Worm (Caenorhabditis elegans) whole organism, young adult: ENCODE measurements around the gene edg-1.

ENCODE experiments used
- B0019.2 ChIP-seq: fragments of 200-800 bp; sonication (Bioruptor generic); conservative IDR thresholded peaks from 2 replicates; pipeline ENCODE4 v1.3.6; 2022; ENCODE audit warnings: missing genetic modification reagents, missing genetic modification characterization, missing compliant biosample characterization
- B0035.1 ChIP-seq: sonication (generic microtip); optimal IDR thresholded peaks from 2 replicates; lab custom pipeline; 2016; ENCODE audit warnings: missing genetic modification characterization, mild to moderate bottlenecking, missing compliant biosample characterization, missing genotype, missing genetic modification reagents
- B0336.3 ChIP-seq: fragments of 200-800 bp; sonication (Bioruptor generic); IDR thresholded peaks from 2 replicates; pipeline ENCODE4 v1.3.6; 2022; ENCODE audit warnings: missing genetic modification characterization, missing compliant biosample characterization
- D2030.7 ChIP-seq: fragments of 200-800 bp; sonication (Bioruptor generic); IDR thresholded peaks from 2 replicates; pipeline ENCODE4 v1.3.6; 2022; ENCODE audit warnings: missing genetic modification reagents, missing genetic modification characterization, missing compliant biosample characterization
- F22D6.2 ChIP-seq: sonication (generic microtip); optimal IDR thresholded peaks from 2 replicates; lab custom pipeline; 2016; ENCODE audit warnings: mild to moderate bottlenecking, missing genetic modification characterization, missing compliant biosample characterization
- F33H1.4 ChIP-seq: fragments of 200-800 bp; sonication (Bioruptor generic); IDR thresholded peaks from 2 replicates; pipeline ENCODE4 v1.3.6; 2022; ENCODE audit warnings: missing genetic modification reagents, missing genetic modification characterization, missing compliant biosample characterization
- F49E8.2 ChIP-seq: sonication (generic microtip); optimal IDR thresholded peaks from 3 replicates; lab custom pipeline; 2017; ENCODE audit warnings: missing genetic modification characterization, mild to moderate bottlenecking, missing compliant biosample characterization, antibody characterized with exemption, moderate library complexity; ENCODE audit not compliant: insufficient read depth
- F55B11.4 ChIP-seq: sonication (generic microtip); optimal IDR thresholded peaks from 2 replicates; lab custom pipeline; 2016; ENCODE audit warnings: missing compliant biosample characterization, missing genetic modification characterization, borderline replicate concordance; ENCODE audit not compliant: insufficient read depth
- F57A8.1 ChIP-seq: fragments of 200-800 bp; sonication (Bioruptor generic); optimal IDR thresholded peaks from 2 replicates; lab custom pipeline; 2018; ENCODE audit warnings: mild to moderate bottlenecking, missing genetic modification characterization, moderate library complexity, missing compliant biosample characterization
- K11D2.4 ChIP-seq: fragments of 200-800 bp; sonication (Bioruptor generic); IDR thresholded peaks from 2 replicates; pipeline ENCODE4 v1.3.6; 2022; ENCODE audit warnings: missing genetic modification reagents, missing genetic modification characterization, missing compliant biosample characterization
- T07F8.4 ChIP-seq: sonication (generic microtip); optimal IDR thresholded peaks from 2 replicates; lab custom pipeline; 2016; ENCODE audit warnings: mild to moderate bottlenecking, missing genetic modification characterization, moderate library complexity, missing compliant biosample characterization
- Y79H2A.3 ChIP-seq: fragments of 200-800 bp; sonication (Bioruptor generic); conservative IDR thresholded peaks from 2 replicates; pipeline ENCODE4 v1.3.6; 2022; ENCODE audit warnings: missing genetic modification reagents, missing genetic modification characterization, missing compliant biosample characterization
- akir-1 ChIP-seq: fragments of 200-800 bp; sonication (Bioruptor generic); optimal IDR thresholded peaks from 2 replicates; lab custom pipeline; 2018; ENCODE audit warnings: mild to moderate bottlenecking, missing genetic modification characterization, moderate library complexity, missing compliant biosample characterization
- aptf-3 ChIP-seq: fragments of 200-800 bp; sonication (Bioruptor generic); IDR thresholded peaks from 2 replicates; pipeline ENCODE4 v1.3.6; 2022; ENCODE audit warnings: missing genetic modification characterization, missing compliant biosample characterization
- athp-1 ChIP-seq: sonication (generic microtip); optimal IDR thresholded peaks from 2 replicates; lab custom pipeline; 2017; ENCODE audit warnings: mild to moderate bottlenecking, missing genetic modification characterization, missing compliant biosample characterization
- attf-3 ChIP-seq: fragments of 200-800 bp; sonication (Bioruptor generic); conservative IDR thresholded peaks from 2 replicates; pipeline ENCODE4 v1.3.6; 2022; ENCODE audit warnings: missing genetic modification reagents, missing genetic modification characterization, missing compliant biosample characterization
- bed-1 ChIP-seq: fragments of 200-800 bp; sonication (Bioruptor generic); IDR thresholded peaks from 2 replicates; pipeline ENCODE4 v1.3.6; 2022; ENCODE audit warnings: missing genetic modification reagents, missing genetic modification characterization, missing compliant biosample characterization
- cebp-2 ChIP-seq: fragments of 200-800 bp; sonication (Bioruptor generic); IDR thresholded peaks from 2 replicates; pipeline ENCODE4 v1.3.6; 2022; ENCODE audit warnings: missing genetic modification characterization, missing compliant biosample characterization
- chd-7 ChIP-seq: sonication (generic microtip); optimal IDR thresholded peaks from 2 replicates; lab custom pipeline; 2016; ENCODE audit warnings: mild to moderate bottlenecking, missing genetic modification characterization, moderate library complexity, missing compliant biosample characterization
- dpff-1 ChIP-seq: sonication (generic microtip); optimal IDR thresholded peaks from 2 replicates; lab custom pipeline; 2017; ENCODE audit warnings: mild to moderate bottlenecking, missing genetic modification characterization, missing compliant biosample characterization
- egl-44 ChIP-seq: fragments of 200-800 bp; sonication (Bioruptor generic); IDR thresholded peaks from 2 replicates; pipeline ENCODE4 v1.3.6; 2022; ENCODE audit warnings: missing genetic modification reagents, missing genetic modification characterization, missing compliant biosample characterization
- ekl-4 ChIP-seq: fragments of 200-800 bp; sonication (Bioruptor generic); IDR thresholded peaks from 2 replicates; pipeline ENCODE4 v1.3.6; 2022; ENCODE audit warnings: missing genetic modification reagents, missing genetic modification characterization, missing compliant biosample characterization
- hlh-26 ChIP-seq: fragments of 200-800 bp; sonication (Bioruptor generic); conservative IDR thresholded peaks from 2 replicates; pipeline ENCODE4 v1.3.6; 2022; ENCODE audit warnings: missing genetic modification reagents, missing genetic modification characterization, missing compliant biosample characterization
- hmg-20 ChIP-seq: fragments of 200-800 bp; sonication (Bioruptor generic); IDR thresholded peaks from 2 replicates; pipeline ENCODE4 v1.3.6; 2022; ENCODE audit warnings: missing genetic modification reagents, missing genetic modification characterization, missing compliant biosample characterization
- hrde-1 ChIP-seq: sonication (generic microtip); optimal IDR thresholded peaks from 2 replicates; lab custom pipeline; 2016; ENCODE audit warnings: missing genetic modification characterization, mild to moderate bottlenecking, missing compliant biosample characterization, moderate library complexity, missing genotype, missing genetic modification reagents, borderline replicate concordance
- hsf-1 ChIP-seq: fragments of 200-800 bp; sonication (Bioruptor generic); IDR thresholded peaks from 2 replicates; pipeline ENCODE4 v1.3.6; 2022; ENCODE audit warnings: missing genetic modification reagents, missing genetic modification characterization, missing compliant biosample characterization
- lag-1 ChIP-seq: fragments of 200-800 bp; sonication (Bioruptor generic); IDR thresholded peaks from 2 replicates; pipeline ENCODE4 v1.3.6; 2022; ENCODE audit warnings: missing genetic modification reagents, missing genetic modification characterization, missing compliant biosample characterization
- lin-26 ChIP-seq: fragments of 200-800 bp; sonication (Bioruptor generic); IDR thresholded peaks from 2 replicates; pipeline ENCODE4 v1.3.6; 2022; ENCODE audit warnings: missing genetic modification reagents, missing genetic modification characterization, missing compliant biosample characterization
- lsl-1 ChIP-seq: fragments of 200-800 bp; sonication (Bioruptor generic); optimal IDR thresholded peaks from 2 replicates; lab custom pipeline; 2018; ENCODE audit warnings: mild to moderate bottlenecking, missing genetic modification characterization, moderate library complexity, missing compliant biosample characterization
- madf-6 ChIP-seq: fragments of 200-800 bp; sonication (Bioruptor generic); IDR thresholded peaks from 2 replicates; pipeline ENCODE4 v1.3.6; 2022; ENCODE audit warnings: missing genetic modification reagents, missing genetic modification characterization, missing compliant biosample characterization
- mcd-1 ChIP-seq: fragments of 200-800 bp; sonication (Bioruptor generic); IDR thresholded peaks from 2 replicates; pipeline ENCODE4 v1.3.6; 2022; ENCODE audit warnings: missing genetic modification reagents, missing genetic modification characterization, missing compliant biosample characterization
- mxl-1 ChIP-seq: sonication (generic microtip); optimal IDR thresholded peaks from 2 replicates; lab custom pipeline; 2016; ENCODE audit warnings: missing genetic modification characterization, missing compliant biosample characterization
- nfya-1 ChIP-seq: sonication (generic microtip); optimal IDR thresholded peaks from 2 replicates; lab custom pipeline; 2017; ENCODE audit warnings: antibody characterized with exemption, missing compliant biosample characterization, missing genetic modification characterization, borderline replicate concordance; ENCODE audit not compliant: insufficient read depth
- nfya-2 ChIP-seq: fragments of 200-800 bp; sonication (Bioruptor generic); IDR thresholded peaks from 2 replicates; pipeline ENCODE4 v1.3.6; 2022; ENCODE audit warnings: missing genetic modification reagents, missing genetic modification characterization, missing compliant biosample characterization
- nfyb-1 ChIP-seq: fragments of 200-800 bp; sonication (Bioruptor generic); IDR thresholded peaks from 2 replicates; pipeline ENCODE4 v1.3.6; 2022; ENCODE audit warnings: missing genetic modification reagents, missing genetic modification characterization, missing compliant biosample characterization
- pbrm-1 ChIP-seq: fragments of 200-800 bp; sonication (Bioruptor generic); IDR thresholded peaks from 2 replicates; pipeline ENCODE4 v1.3.6; 2022; ENCODE audit warnings: missing genetic modification reagents, missing genetic modification characterization, missing compliant biosample characterization
- pha-4 ChIP-seq: fragments of 150-350 bp; sonication (generic microtip); optimal IDR thresholded peaks from 2 replicates; lab custom pipeline; 2014; ENCODE audit warnings: missing biosample characterization, missing genetic modification reagents, missing genetic modification characterization
- rec-8 ChIP-seq, 2 experiments: sonication (generic microtip); optimal IDR thresholded peaks; 2 replicates each; lab custom pipeline; 2016; ENCODE audit warnings: mild to moderate bottlenecking in 2 of 2, missing genetic modification characterization in 2 of 2, missing genetic modification reagents in 2 of 2, missing genotype in 2 of 2, missing biosample characterization in 1 of 2, missing compliant biosample characterization in 1 of 2, moderate library complexity in 1 of 2
- repo-1 ChIP-seq: sonication (generic microtip); optimal IDR thresholded peaks from 2 replicates; lab custom pipeline; 2017; ENCODE audit warnings: mild to moderate bottlenecking, missing genetic modification characterization, missing compliant biosample characterization
- rpc-1 ChIP-seq, 2 experiments: fragments of 150-350 bp in 1 of 2; sonication (generic microtip) in 1 of 2; optimal IDR thresholded peaks; 2 replicates each; lab custom pipeline; 2014 to 2018; ENCODE audit warnings: missing biosample characterization in 1 of 2, missing genetic modification characterization in 1 of 2, missing genetic modification reagents in 1 of 2, missing genotype in 1 of 2
- snpc-3.4 ChIP-seq: sonication (generic microtip); optimal IDR thresholded peaks from 2 replicates; lab custom pipeline; 2017; ENCODE audit warnings: missing genetic modification characterization, mild to moderate bottlenecking, missing compliant biosample characterization, antibody characterized with exemption, moderate library complexity, missing genotype, missing genetic modification reagents
- tbp1 ChIP-seq: fragments of 200-800 bp; sonication (Bioruptor generic); optimal IDR thresholded peaks from 2 replicates; lab custom pipeline; 2018; ENCODE audit warnings: mild to moderate bottlenecking, missing genetic modification characterization, missing compliant biosample characterization
- tbx-9 ChIP-seq: sonication (generic microtip); optimal IDR thresholded peaks from 2 replicates; lab custom pipeline; 2016; ENCODE audit warnings: borderline replicate concordance, missing genetic modification characterization, inconsistent platforms, missing compliant biosample characterization
- xnd-1 ChIP-seq: sonication (generic microtip); optimal IDR thresholded peaks from 2 replicates; lab custom pipeline; 2016; ENCODE audit warnings: missing genotype, missing genetic modification reagents, missing genetic modification characterization, missing compliant biosample characterization
- ztf-18 ChIP-seq: sonication (generic microtip); optimal IDR thresholded peaks from 2 replicates; lab custom pipeline; 2016; ENCODE audit warnings: missing genotype, mild to moderate bottlenecking, missing genetic modification characterization, missing compliant biosample characterization
- ztf-25 ChIP-seq: fragments of 200-800 bp; sonication (Bioruptor generic); IDR thresholded peaks from 2 replicates; pipeline ENCODE4 v1.3.6; 2022; ENCODE audit warnings: missing genetic modification reagents, missing genetic modification characterization, missing compliant biosample characterization

Gene edg-1

ce11 chrIV:11340735-11341443, 20.3 kb downstream of the edg-1 start (continued):
- TF ChIP-seq F33H1.4 (GFP tag; lab: Robert Waterston, UW) (no peak; the same call in 1 of the 2 replicates), T07F8.4 (no peak), tbp1 (peak; percentile 7), lag-1 (GFP tag; lab: Robert Waterston, UW) (no peak), hrde-1 (tag; lab: Kevin White, UChicago) (peak; percentile 93), madf-6 (GFP tag; lab: Robert Waterston, UW) (peak; percentile 71), attf-3 (no peak), cebp-2 (no peak), pha-4 (tag; lab: Kevin White, UChicago) (no peak), mxl-1 (tag; lab: Kevin White, UChicago) (no peak), lsl-1 (GFP tag; lab: Kevin White, UChicago) (peak; percentile 19), hsf-1 (GFP tag; lab: Robert Waterston, UW) (peak; percentile 48; the same call in 1 of the 2 replicates), lin-26 (GFP tag; lab: Robert Waterston, UW) (peak; percentile 92), Y79H2A.3 (GFP tag; lab: Robert Waterston, UW) (peak; percentile 83), F49E8.2 (tag; lab: Kevin White, UChicago) (peak; percentile 60), tbx-9 (no peak), F22D6.2 (tag; lab: Kevin White, UChicago) (no peak), aptf-3 (GFP tag; lab: Robert Waterston, UW) (no peak), akir-1 (GFP tag; lab: Kevin White, UChicago) (no peak), rec-8 (tag; optimal IDR thresholded peaks at IDR 0.05; lab: Kevin White, UChicago) (no peak), B0019.2 (GFP tag; lab: Robert Waterston, UW) (peak; percentile 49; the same call in 1 of the 2 replicates), F57A8.1 (GFP tag; lab: Kevin White, UChicago) (no peak), hlh-26 (GFP tag; lab: Robert Waterston, UW) (no peak), nfyb-1 (GFP tag; lab: Robert Waterston, UW) (peak; percentile 78), ztf-18 (tag; lab: Kevin White, UChicago) (no peak), snpc-3.4 (tag; lab: Kevin White, UChicago) (no peak), mcd-1 (GFP tag; lab: Robert Waterston, UW) (0 out of 2 replicates have a peak, but pooled peaks have one; percentile 34), F55B11.4 (tag; lab: Kevin White, UChicago) (no peak), athp-1 (tag; lab: Kevin White, UChicago) (no peak), B0336.3 (GFP tag; lab: Robert Waterston, UW) (no peak), B0035.1 (no peak), repo-1 (tag; lab: Kevin White, UChicago) (no peak), rpc-1 (optimal IDR thresholded peaks at IDR 0.05; lab: Kevin White, UChicago) (no peak), rpc-1 (tag; optimal IDR thresholded peaks at IDR 0.05; lab: Kevin White, UChicago) (no peak), ekl-4 (GFP tag; lab: Robert Waterston, UW) (0 out of 2 replicates have a peak, but pooled peaks have one; percentile 53), K11D2.4 (GFP tag; lab: Robert Waterston, UW) (no peak), ztf-25 (GFP tag; lab: Robert Waterston, UW) (no peak), nfya-2 (no peak), xnd-1 (no peak), D2030.7 (GFP tag; lab: Robert Waterston, UW) (peak; percentile 51), dpff-1 (tag; lab: Kevin White, UChicago) (no peak), egl-44 (GFP tag; lab: Robert Waterston, UW) (peak; percentile 64; the same call in 1 of the 2 replicates), chd-7 (tag; lab: Kevin White, UChicago) (no peak), hmg-20 (0 out of 2 replicates have a peak, but pooled peaks have one; percentile 2), pbrm-1 (GFP tag; lab: Robert Waterston, UW) (peak; percentile 50; the same call in 1 of the 2 replicates), bed-1 (GFP tag; lab: Robert Waterston, UW) (no peak), nfya-1 (no peak)
